Worm (Caenorhabditis elegans): ENCODE measurements around the gene nish-1.

Gene nish-1

DNA sequence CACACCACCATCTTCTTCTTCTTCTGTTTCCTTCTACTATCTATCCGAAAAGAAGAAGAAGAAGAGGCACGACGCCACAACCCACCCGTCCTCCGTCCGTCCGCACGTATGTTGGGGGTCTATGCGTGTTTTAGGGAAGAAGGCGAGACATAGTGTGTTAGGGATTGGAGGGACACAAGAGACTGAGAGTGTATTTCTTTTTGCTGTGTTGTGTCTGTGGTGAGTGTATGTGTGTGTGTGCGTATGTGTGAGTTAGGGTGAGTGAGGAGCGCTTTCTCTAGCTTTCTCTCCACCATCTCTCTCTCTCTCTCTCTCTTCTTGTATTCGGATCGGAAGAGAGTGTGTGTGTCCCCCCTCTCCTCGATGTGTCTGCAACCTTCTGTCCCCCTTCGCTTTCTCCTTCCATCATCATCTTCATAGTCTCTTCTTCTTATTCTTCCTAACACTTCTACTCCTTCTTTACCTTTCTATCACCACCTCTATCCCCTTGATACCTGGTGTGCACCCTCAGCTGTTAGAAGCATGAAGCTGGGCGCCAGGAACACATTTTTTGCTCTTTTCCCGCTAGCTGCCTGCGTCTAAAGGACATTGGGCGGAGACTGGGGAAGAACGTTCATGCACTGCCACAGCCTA lies 42.3 kb upstream of the nish-1 start (continued):
- TF ChIP-seq T23F11.4 (GFP tag; optimal IDR thresholded peaks at IDR 0.05): peak; percentile 7
- TF ChIP-seq che-1 (tag; optimal IDR thresholded peaks at IDR 0.05): peak; percentile 1
- TF ChIP-seq ceh-24 (tag; optimal IDR thresholded peaks at IDR 0.05): no peak
- TF ChIP-seq hlh-30 (tag; optimal IDR thresholded peaks at IDR 0.05; ENCODE audit: insufficient read depth): no peak
- no peak for TF ChIP-seq npax-4 (tag; optimal IDR thresholded peaks at IDR 0.05)
- peak; percentile 38 for TF ChIP-seq nhr-232 (tag; optimal IDR thresholded peaks at IDR 0.05)
- peak; percentile 28 for TF ChIP-seq Y22D7AL.16 (tag; optimal IDR thresholded peaks at IDR 0.05)
- no peak for TF ChIP-seq pha-2 (tag; optimal IDR thresholded peaks at IDR 0.05)
- TF ChIP-seq dve-1 (tag; optimal IDR thresholded peaks at IDR 0.05): peak; percentile 85
- TF ChIP-seq ceh-14 (tag; optimal IDR thresholded peaks at IDR 0.05): peak; percentile 56
- no peak for TF ChIP-seq mec-3 (tag; optimal IDR thresholded peaks at IDR 0.05; ENCODE audit: borderline replicate concordance)
- TF ChIP-seq unc-55 (GFP tag; optimal IDR thresholded peaks at IDR 0.05): peak; percentile 33
- TF ChIP-seq unc-86 (tag; optimal IDR thresholded peaks at IDR 0.05): peak; percentile 34
- TF ChIP-seq pat-9 (tag; optimal IDR thresholded peaks at IDR 0.05): no peak
- peak; percentile 89 for TF ChIP-seq ceh-34 (tag; optimal IDR thresholded peaks at IDR 0.05)
- TF ChIP-seq gmeb-2 (tag; optimal IDR thresholded peaks at IDR 0.05): peak; percentile 18
- TF ChIP-seq ahr-1 (tag; optimal IDR thresholded peaks at IDR 0.05): no peak
- peak; percentile 72 for TF ChIP-seq eyg-1 (tag; optimal IDR thresholded peaks at IDR 0.05)
- peak; percentile 79 for TF ChIP-seq hlh-8 (tag; optimal IDR thresholded peaks at IDR 0.05)
- TF ChIP-seq unc-3 (GFP tag; conservative IDR thresholded peaks at IDR 0.05): peak; percentile 62; the same call in 1 of the 2 replicates
- TF ChIP-seq unc-3 (tag; optimal IDR thresholded peaks at IDR 0.05): no peak
- peak; percentile 8 for TF ChIP-seq madf-2 (tag; optimal IDR thresholded peaks at IDR 0.05)
- TF ChIP-seq sox-4 (tag; optimal IDR thresholded peaks at IDR 0.05): no peak
- peak; percentile 27 for TF ChIP-seq fkh-6 (tag; optimal IDR thresholded peaks at IDR 0.05)
- peak; percentile 8 for TF ChIP-seq ceh-19 (GFP tag; optimal IDR thresholded peaks at IDR 0.05)
- TF ChIP-seq ceh-18 (tag; optimal IDR thresholded peaks at IDR 0.05): peak; percentile 98
- no peak for TF ChIP-seq C38D4.7 (GFP tag; optimal IDR thresholded peaks at IDR 0.05)
- peak; percentile 53 for TF ChIP-seq C08G9.2 (tag; optimal IDR thresholded peaks at IDR 0.05)
- no peak for TF ChIP-seq ceh-45 (GFP tag; IDR thresholded peaks at IDR 0.05)
- peak; percentile 88 for TF ChIP-seq tbx-2 (tag; optimal IDR thresholded peaks at IDR 0.05)

DNA sequence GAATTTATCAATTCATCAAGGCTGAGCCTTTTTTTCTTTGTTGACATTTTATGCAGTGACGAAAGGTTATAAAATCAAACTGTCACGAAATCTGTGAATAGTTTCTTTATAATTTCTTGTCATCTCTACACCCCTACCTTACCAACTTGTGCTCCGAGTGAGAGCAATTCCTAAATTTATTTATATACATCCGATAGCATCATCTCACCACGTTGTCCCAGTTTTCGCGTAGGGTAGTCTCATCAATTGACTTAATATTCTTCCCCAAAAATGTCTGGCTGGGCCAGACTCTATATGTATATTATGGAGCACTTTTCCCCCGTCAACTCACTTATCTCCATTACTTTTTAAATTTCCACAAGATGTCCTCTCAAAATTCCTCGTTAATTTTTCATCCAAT lies 38.7 kb upstream of the nish-1 start:
- TF ChIP-seq pat-9 (tag; optimal IDR thresholded peaks at IDR 0.05): no peak

DNA sequence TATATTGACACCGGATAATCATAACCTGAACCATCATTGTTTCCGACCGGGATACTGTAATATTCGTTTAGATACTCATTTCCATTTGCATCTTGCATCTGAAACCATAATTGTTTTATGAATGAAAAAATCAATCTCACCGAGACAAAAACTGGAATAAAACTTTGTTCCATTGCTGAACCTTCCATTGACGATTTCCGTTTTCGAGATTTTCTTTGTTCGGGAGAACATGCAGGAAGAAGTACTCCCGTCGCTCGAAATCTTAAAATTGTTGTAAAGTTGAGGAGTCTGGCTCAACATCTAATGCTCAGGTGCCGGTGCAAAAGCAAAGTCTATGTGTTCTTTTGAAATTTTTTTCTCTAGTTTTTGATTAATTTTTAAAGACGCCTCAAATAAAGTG lies 38.1 kb upstream of the nish-1 start:
- TF ChIP-seq K09A11.1 (tag; optimal IDR thresholded peaks at IDR 0.05; ENCODE audit: insufficient read depth) (no peak), T23F11.4 (GFP tag; optimal IDR thresholded peaks at IDR 0.05) (no peak)

DNA sequence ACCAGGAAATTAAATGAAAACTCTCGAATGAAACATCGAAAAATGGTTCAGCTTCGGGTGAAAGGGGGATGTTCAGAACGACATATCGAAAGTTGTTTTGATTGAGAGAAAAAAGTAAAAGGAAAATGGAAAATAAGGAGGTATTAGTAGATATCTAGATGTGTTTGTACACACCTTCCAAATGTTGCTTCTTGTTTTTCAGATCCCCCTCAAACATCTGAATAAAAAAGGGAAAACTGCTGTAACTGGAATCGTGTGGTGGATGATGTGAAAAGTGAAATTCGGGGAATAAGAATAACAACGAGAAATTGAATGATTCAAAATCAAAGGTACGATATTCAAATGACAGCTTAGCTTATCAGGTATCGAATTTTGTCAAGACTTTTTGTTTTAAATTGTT lies 36.1 kb upstream of the nish-1 start, which contains the start of gene npax-3:
Gene npax-3, minus strand, starts transcription at position 101 of the 400 bp plus-strand sequence.
- TF ChIP-seq pax-1 (tag; optimal IDR thresholded peaks at IDR 0.05): no peak
- no peak for TF ChIP-seq ceh-45 (GFP tag; IDR thresholded peaks at IDR 0.05)
- no peak for TF ChIP-seq zip-5 (tag; optimal IDR thresholded peaks at IDR 0.05)
- TF ChIP-seq elt-2 (tag; optimal IDR thresholded peaks at IDR 0.05): no peak
- no peak for TF ChIP-seq ahr-1 (tag; optimal IDR thresholded peaks at IDR 0.05)
- TF ChIP-seq ama-1 (optimal IDR thresholded peaks at IDR 0.05): no peak
- TF ChIP-seq pat-9 (tag; optimal IDR thresholded peaks at IDR 0.05): no peak
- TF ChIP-seq ets-4 (tag; optimal IDR thresholded peaks at IDR 0.05): no peak
- TF ChIP-seq unc-86 (tag; optimal IDR thresholded peaks at IDR 0.05): no peak
- no peak for TF ChIP-seq fkh-10 (GFP tag; optimal IDR thresholded peaks at IDR 0.05)
- TF ChIP-seq T23F11.4 (GFP tag; optimal IDR thresholded peaks at IDR 0.05): no peak
- no peak for TF ChIP-seq F13H6.1 (tag; optimal IDR thresholded peaks at IDR 0.05)
